Fruit fly (Drosophila melanogaster) whole organism, adult: ENCODE results near the gene Hayan.

Experiments
- CG5204 ChIP-seq: fragments of 200-800 bp; sonication (Bioruptor generic); optimal IDR thresholded peaks from 2 replicates; lab custom pipeline; 2016; ENCODE audit warnings: missing biosample characterization, missing genetic modification characterization
- Hr96 ChIP-seq: fragments of 200-800 bp; sonication (Bioruptor generic); optimal IDR thresholded peaks from 2 replicates; lab custom pipeline; 2016; ENCODE audit warnings: missing biosample characterization, missing genetic modification characterization
- cic ChIP-seq: fragments of 200-800 bp; sonication (Bioruptor generic); optimal IDR thresholded peaks from 2 replicates; lab custom pipeline; 2017; ENCODE audit warnings: missing biosample characterization, mild to moderate bottlenecking, missing genetic modification characterization, moderate library complexity
- cnc ChIP-seq, 2 experiments: fragments of >200 bp; optimal IDR thresholded peaks; 2 replicates each; lab custom pipeline; 2017
- kay ChIP-seq: fragments of 200-800 bp; sonication (Bioruptor generic); peaks from one replicate; lab custom pipeline; 2016; ENCODE audit warnings: missing biosample characterization, missing genetic modification characterization, borderline replicate concordance

DNA sequence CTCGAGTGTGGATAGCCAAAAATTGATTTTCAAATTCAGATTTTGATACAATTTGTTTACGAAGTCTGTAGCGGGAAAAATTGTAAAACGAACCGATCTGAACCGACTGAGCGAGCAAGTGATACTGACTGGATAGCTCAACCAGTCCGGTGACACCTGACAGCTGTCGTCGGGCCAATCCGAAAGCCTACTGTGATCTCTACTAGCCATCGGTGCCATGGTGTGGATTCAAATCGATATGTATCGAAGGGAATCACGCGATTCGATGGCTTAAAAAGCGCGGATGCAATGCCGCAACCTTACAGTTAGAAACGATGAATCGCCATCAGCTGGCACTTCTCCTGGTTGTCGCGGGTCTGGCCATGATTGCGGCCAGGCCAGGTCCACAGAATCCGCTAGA is 46.4 kb downstream of the Hayan start, which contains the start of gene CG6290:
- TF ChIP-seq cic (GFP tag; lab: Kevin White, UChicago) (no peak), cnc (optimal IDR thresholded peaks at IDR 0.05; lab: Kevin White, UChicago) (no peak), kay (no peak), CG5204 (GFP tag; lab: Kevin White, UChicago) (no peak), Hr96 (GFP tag; lab: Kevin White, UChicago) (no peak)
